Worm (Caenorhabditis elegans): Measurements from ENCODE around the gene F38E1.10.

F38E1.10 gene

ce11 chrV:8359113-8359564 lies 16.2 kb downstream of the F38E1.10 start, which contains the start of gene mpdu-1:
Gene mpdu-1, minus strand, starts transcription at chrV:8359163.
- peak; percentile 77 for TF ChIP-seq snpc-4 (tag; optimal IDR thresholded peaks at IDR 0.05)
- TF ChIP-seq mdl-1 (tag; optimal IDR thresholded peaks at IDR 0.05): no peak
- TF ChIP-seq sma-3 (GFP tag; optimal IDR thresholded peaks at IDR 0.05): peak; percentile 48
- TF ChIP-seq R02D3.7 (tag; optimal IDR thresholded peaks at IDR 0.05): peak; percentile 2
- peak; percentile 39 to 86 for TF ChIP-seq lsy-2 (tag; optimal IDR thresholded peaks at IDR 0.05)
- no peak for TF ChIP-seq ztf-1 (GFP tag; conservative IDR thresholded peaks at IDR 0.05)
- peak; percentile 24 for TF ChIP-seq alr-1 (tag; optimal IDR thresholded peaks at IDR 0.05)
- TF ChIP-seq egl-27 (tag; optimal IDR thresholded peaks at IDR 0.05): peak; percentile 50
- TF ChIP-seq F13H6.1 (tag; optimal IDR thresholded peaks at IDR 0.05): peak; percentile 61
- TF ChIP-seq nhr-11 (tag; optimal IDR thresholded peaks at IDR 0.05): no peak
- TF ChIP-seq elt-1 (tag; optimal IDR thresholded peaks at IDR 0.05): no peak
- peak; percentile 44 for TF ChIP-seq nhr-21 (tag; optimal IDR thresholded peaks at IDR 0.05)
- TF ChIP-seq nhr-6 (tag; optimal IDR thresholded peaks at IDR 0.05): peak; percentile 61
- peak; percentile 71 for TF ChIP-seq crh-2 (tag; optimal IDR thresholded peaks at IDR 0.05)
- TF ChIP-seq fos-1 (tag; optimal IDR thresholded peaks at IDR 0.05): peak; percentile 75
- TF ChIP-seq unc-55 (GFP tag; optimal IDR thresholded peaks at IDR 0.05): peak; percentile 77
- no peak for TF ChIP-seq nhr-25 (tag; optimal IDR thresholded peaks at IDR 0.05)
- peak; percentile 17 for TF ChIP-seq sem-4 (tag; optimal IDR thresholded peaks at IDR 0.05)
- peak; percentile 78 for TF ChIP-seq gmeb-1 (tag; optimal IDR thresholded peaks at IDR 0.05)
- TF ChIP-seq ZK546.5 (tag; optimal IDR thresholded peaks at IDR 0.05): no peak
- TF ChIP-seq aly-2 (tag; optimal IDR thresholded peaks at IDR 0.05): no peak
- no peak for TF ChIP-seq ceh-82 (tag; optimal IDR thresholded peaks at IDR 0.05)
- TF ChIP-seq nhr-129 (tag; optimal IDR thresholded peaks at IDR 0.05): no peak
- TF ChIP-seq lin-13 (GFP tag; optimal IDR thresholded peaks at IDR 0.05): peak; percentile 64
- no peak for TF ChIP-seq nhr-23 (tag; optimal IDR thresholded peaks at IDR 0.05)
- peak; percentile 80 for TF ChIP-seq C34F6.9 (tag; optimal IDR thresholded peaks at IDR 0.05)
- TF ChIP-seq nhr-237 (tag; optimal IDR thresholded peaks at IDR 0.05): no peak
- no peak for TF ChIP-seq nhr-77 (tag; optimal IDR thresholded peaks at IDR 0.05)
- peak; percentile 77 for TF ChIP-seq sma-9 (GFP tag; optimal IDR thresholded peaks at IDR 0.05)
- no peak for TF ChIP-seq sma-9 (tag; optimal IDR thresholded peaks at IDR 0.05)
- TF ChIP-seq ztf-4 (tag; optimal IDR thresholded peaks at IDR 0.05): peak; percentile 48

- TF ChIP-seq skn-1 (tag; optimal IDR thresholded peaks at IDR 0.05) (no peak), nhr-12 (tag; optimal IDR thresholded peaks at IDR 0.05) (no peak), snpc-4 (tag; optimal IDR thresholded peaks at IDR 0.05) (no peak)
These were observed 16.6 kb downstream of the F38E1.10 start for ce11 chrV:8358702-8359101.

ce11 chrV:8357756-8358155 lies 17.6 kb downstream of the F38E1.10 start:
- TF ChIP-seq zag-1 (tag; optimal IDR thresholded peaks at IDR 0.05) (no peak), ztf-4 (tag; optimal IDR thresholded peaks at IDR 0.05) (no peak), elt-1 (tag; optimal IDR thresholded peaks at IDR 0.05) (no peak), nhr-237 (tag; optimal IDR thresholded peaks at IDR 0.05) (no peak), nhr-6 (tag; optimal IDR thresholded peaks at IDR 0.05) (no peak)

- TF ChIP-seq nhr-6 (tag; optimal IDR thresholded peaks at IDR 0.05): no peak
- TF ChIP-seq peb-1 (tag; optimal IDR thresholded peaks at IDR 0.05): no peak
- TF ChIP-seq unc-39 (tag; optimal IDR thresholded peaks at IDR 0.05): no peak
- TF ChIP-seq dmd-4 (tag; optimal IDR thresholded peaks at IDR 0.05): no peak
- TF ChIP-seq skn-1 (tag; optimal IDR thresholded peaks at IDR 0.05): no peak
- no peak for TF ChIP-seq F13H6.1 (tag; optimal IDR thresholded peaks at IDR 0.05)
- no peak for TF ChIP-seq zag-1 (tag; optimal IDR thresholded peaks at IDR 0.05)
- TF ChIP-seq ceh-82 (tag; optimal IDR thresholded peaks at IDR 0.05): no peak
- TF ChIP-seq nhr-25 (tag; optimal IDR thresholded peaks at IDR 0.05): no peak
- no peak for TF ChIP-seq gmeb-1 (tag; optimal IDR thresholded peaks at IDR 0.05)
- TF ChIP-seq lsy-2 (tag; optimal IDR thresholded peaks at IDR 0.05): no peak
- no peak for TF ChIP-seq egl-27 (tag; optimal IDR thresholded peaks at IDR 0.05)
- TF ChIP-seq lin-39 (tag; optimal IDR thresholded peaks at IDR 0.05): no peak
- TF ChIP-seq mbf-1 (tag; optimal IDR thresholded peaks at IDR 0.05): no peak
- no peak for TF ChIP-seq nhr-237 (tag; optimal IDR thresholded peaks at IDR 0.05)
- no peak for TF ChIP-seq nhr-12 (tag; optimal IDR thresholded peaks at IDR 0.05)
- no peak for TF ChIP-seq Y55F3AM.14 (GFP tag; optimal IDR thresholded peaks at IDR 0.05)
These were observed 19.7 kb downstream of the F38E1.10 start, which contains the start of gene mom-2 for ce11 chrV:8355435-8356212. Gene mom-2, plus strand, starts transcription at chrV:8355988.
